Fruit fly (Drosophila melanogaster): Measurements from ENCODE around the gene Wdr24.

Wdr24 gene

dm6 chr3R:29736678-29737093, 8.2 kb downstream of the Wdr24 start, which contains the start of the genes CG7601 and CIA30 (continued):
- TF ChIP-seq CG13123 (GFP tag; optimal IDR thresholded peaks at IDR 0.05): peak; percentile 94
- peak; percentile 98 for TF ChIP-seq caup (GFP tag; optimal IDR thresholded peaks at IDR 0.05; ENCODE audit: severe bottlenecking)
- peak; percentile 96 for TF ChIP-seq Sox102F (GFP tag; optimal IDR thresholded peaks at IDR 0.05)
- peak; percentile 99 for TF ChIP-seq wor (GFP tag; IDR thresholded peaks at IDR 0.05)
- peak; percentile 92 for TF ChIP-seq kah (GFP tag; optimal IDR thresholded peaks at IDR 0.05)
- TF ChIP-seq ftz-f1 (GFP tag; optimal IDR thresholded peaks at IDR 0.05): peak; percentile 78
- peak; percentile 99 for TF ChIP-seq Dip3 (GFP tag; optimal IDR thresholded peaks at IDR 0.05)
- peak; percentile 94 for TF ChIP-seq CG12219 (GFP tag; optimal IDR thresholded peaks at IDR 0.05)
- TF ChIP-seq CG4404 (GFP tag; IDR thresholded peaks at IDR 0.05): peak; percentile 100
- TF ChIP-seq CrebB (tag; optimal IDR thresholded peaks at IDR 0.05): peak; percentile 93
- peak; percentile 99 for TF ChIP-seq CG9876 (GFP tag; optimal IDR thresholded peaks at IDR 0.05)
- peak; percentile 100 for TF ChIP-seq Ravus (GFP tag; IDR thresholded peaks at IDR 0.05)
- TF ChIP-seq CG1602 (GFP tag; optimal IDR thresholded peaks at IDR 0.05): peak; percentile 98
- no peak for TF ChIP-seq zen2 (GFP tag; IDR thresholded peaks at IDR 0.05; ENCODE audit: partially characterized antibody)
- peak; percentile 90 for TF ChIP-seq ewg (GFP tag; optimal IDR thresholded peaks at IDR 0.05)
- peak; percentile 100 for TF ChIP-seq CG32772 (GFP tag; IDR thresholded peaks at IDR 0.05)
- TF ChIP-seq CG3847 (GFP tag; IDR thresholded peaks at IDR 0.05): peak; percentile 100
- peak; percentile 100 for TF ChIP-seq zfh1 (GFP tag; IDR thresholded peaks at IDR 0.05)
- peak; percentile 62 for TF ChIP-seq pros (GFP tag; optimal IDR thresholded peaks at IDR 0.05)
- TF ChIP-seq sd (tag; optimal IDR thresholded peaks at IDR 0.05): no peak
- TF ChIP-seq nom (GFP tag; optimal IDR thresholded peaks at IDR 0.05): peak; percentile 97
- TF ChIP-seq klu (GFP tag; IDR thresholded peaks at IDR 0.05): peak; percentile 100
- TF ChIP-seq pan (optimal IDR thresholded peaks at IDR 0.05): no peak
- peak in 1 of 2 experiments; percentile 100 for TF ChIP-seq pan (GFP tag; optimal IDR thresholded peaks at IDR 0.05 in 1 of 2, IDR thresholded peaks at IDR 0.05 in 1 of 2)
- TF ChIP-seq NC2β (GFP tag; optimal IDR thresholded peaks at IDR 0.05): peak; percentile 96
- peak; percentile 99 for TF ChIP-seq zfh2 (GFP tag; optimal IDR thresholded peaks at IDR 0.05)
- peak; percentile 96 for TF ChIP-seq Spps (tag; optimal IDR thresholded peaks at IDR 0.05)
- TF ChIP-seq tll (GFP tag; optimal IDR thresholded peaks at IDR 0.05): peak; percentile 7 to 41
- TF ChIP-seq Dp (GFP tag; optimal IDR thresholded peaks at IDR 0.05): peak; percentile 20
- TF ChIP-seq run (tag; optimal IDR thresholded peaks at IDR 0.05): peak; percentile 86
- TF ChIP-seq Ets97D (GFP tag; optimal IDR thresholded peaks at IDR 0.05): peak; percentile 97
- peak; percentile 95 for TF ChIP-seq Blimp-1 (GFP tag; optimal IDR thresholded peaks at IDR 0.05)
- TF ChIP-seq CG15601 (tag; optimal IDR thresholded peaks at IDR 0.05): no peak
- no peak for TF ChIP-seq CG31441 (GFP tag; IDR thresholded peaks at IDR 0.05)
- TF ChIP-seq Dip2 (GFP tag; IDR thresholded peaks at IDR 0.05): peak; percentile 85
- TF ChIP-seq CG17186 (GFP tag; optimal IDR thresholded peaks at IDR 0.05): peak; percentile 93
- peak; percentile 97 for TF ChIP-seq CG4617 (GFP tag; optimal IDR thresholded peaks at IDR 0.05; ENCODE audit: borderline replicate concordance)
- peak; percentile 99 for TF ChIP-seq onecut (GFP tag; IDR thresholded peaks at IDR 0.05)
- TF ChIP-seq usp (GFP tag; optimal IDR thresholded peaks at IDR 0.05): no peak
- peak; percentile 96 for TF ChIP-seq CG1603 (tag; optimal IDR thresholded peaks at IDR 0.05)
- peak; percentile 93 for TF ChIP-seq CG3065 (GFP tag; optimal IDR thresholded peaks at IDR 0.05)
- no peak for TF ChIP-seq fru (optimal IDR thresholded peaks at IDR 0.05)
- peak; percentile 92 for TF ChIP-seq wek (GFP tag; optimal IDR thresholded peaks at IDR 0.05)
- TF ChIP-seq bowl (GFP tag; IDR thresholded peaks at IDR 0.05): peak; percentile 100
- peak; percentile 97 for TF ChIP-seq CG10209 (GFP tag; optimal IDR thresholded peaks at IDR 0.05)
- TF ChIP-seq Atf3 (GFP tag; optimal IDR thresholded peaks at IDR 0.05): peak; percentile 97
- peak; percentile 91 for TF ChIP-seq Hand (GFP tag; optimal IDR thresholded peaks at IDR 0.05)
- TF ChIP-seq CG8281 (tag; optimal IDR thresholded peaks at IDR 0.05): peak; percentile 94
- TF ChIP-seq Hr78 (GFP tag; optimal IDR thresholded peaks at IDR 0.05): peak in 1 of 2 experiments; percentile 94
- TF ChIP-seq ash1 (GFP tag; optimal IDR thresholded peaks at IDR 0.05): peak; percentile 94
